Fruit fly (Drosophila melanogaster) whole organism: Measurements from ENCODE around the gene CG13784.

Experiments
- CG8478 ChIP-seq: fragments of >200 bp; optimal IDR thresholded peaks from 2 replicates; lab custom pipeline; 2018; ENCODE audit warnings: inconsistent platforms
- Dll ChIP-seq: fragments of >200 bp; optimal IDR thresholded peaks from 2 replicates; lab custom pipeline; 2017
- EcR ChIP-seq, 2 experiments: fragments of >200 bp; optimal IDR thresholded peaks; 2 replicates each; lab custom pipeline; 2017; ENCODE audit warnings: missing biosample characterization in 2 of 2, missing genetic modification characterization in 2 of 2, missing genetic modification reagents in 2 of 2
- pan ChIP-seq: fragments of >200 bp; optimal IDR thresholded peaks from 2 replicates; lab custom pipeline; 2017
- psq ChIP-seq: fragments of >200 bp; optimal IDR thresholded peaks from 2 replicates; lab custom pipeline; 2017
- usp ChIP-seq: fragments of >200 bp; optimal IDR thresholded peaks from 2 replicates; lab custom pipeline; 2017; ENCODE audit warnings: missing biosample characterization, missing genetic modification characterization, mixed read lengths

CG13784 gene

DNA sequence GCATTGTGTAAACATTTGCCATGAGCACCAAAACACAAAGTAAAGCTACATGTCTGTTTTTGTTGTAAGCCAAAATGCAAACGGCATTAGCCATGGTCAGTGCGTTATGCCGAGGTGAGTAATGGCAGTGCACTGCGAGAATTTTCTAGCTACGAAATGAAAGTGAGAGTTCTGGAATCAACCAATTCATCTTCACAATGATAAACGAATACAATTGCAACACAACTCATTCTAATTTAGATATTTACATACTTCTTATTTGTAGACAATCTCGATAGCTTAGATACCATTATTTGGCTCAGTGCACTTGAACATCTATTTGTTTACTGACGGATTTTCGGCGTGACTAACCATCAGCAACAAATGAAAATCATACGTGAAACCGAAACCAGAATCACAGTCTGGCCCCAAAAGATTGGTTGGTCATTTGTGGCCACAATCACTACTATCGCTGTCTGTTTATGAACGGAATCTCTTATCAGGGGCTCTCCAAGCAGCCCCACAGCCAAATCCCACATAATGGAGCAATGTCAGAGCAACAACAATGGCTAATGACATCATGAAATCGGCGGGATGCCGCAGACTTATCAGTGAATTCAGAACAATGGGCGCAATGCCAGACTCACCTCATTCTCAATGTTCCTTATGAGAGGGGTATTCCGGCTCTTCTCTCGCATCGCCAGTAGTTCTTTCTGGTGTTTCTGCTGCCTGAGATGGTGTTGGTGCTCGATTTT lies 64.8 kb downstream of the CG13784 start:
- TF ChIP-seq usp (GFP tag; lab: Kevin White, UChicago) (no peak), psq (lab: Kevin White, UChicago) (no peak), pan (lab: Kevin White, UChicago) (no peak), CG8478 (lab: Kevin White, UChicago) (no peak), EcR (GFP tag; optimal IDR thresholded peaks at IDR 0.05; lab: Kevin White, UChicago) (no peak), Dll (lab: Kevin White, UChicago) (no peak)
